Worm (Caenorhabditis elegans) whole organism, late embryonic: ENCODE data around the gene Y41C4A.18.

Experiments
- ceh-30 ChIP-seq: fragments of 150-350 bp; optimal IDR thresholded peaks from 2 replicates; lab custom pipeline; 2014; ENCODE audit warnings: missing biosample characterization, missing genetic modification characterization
- pha-4 ChIP-seq: fragments of 150-350 bp; optimal IDR thresholded peaks from 2 replicates; lab custom pipeline; 2018; ENCODE audit warnings: missing biosample characterization, missing genetic modification reagents, missing genetic modification characterization

DNA sequence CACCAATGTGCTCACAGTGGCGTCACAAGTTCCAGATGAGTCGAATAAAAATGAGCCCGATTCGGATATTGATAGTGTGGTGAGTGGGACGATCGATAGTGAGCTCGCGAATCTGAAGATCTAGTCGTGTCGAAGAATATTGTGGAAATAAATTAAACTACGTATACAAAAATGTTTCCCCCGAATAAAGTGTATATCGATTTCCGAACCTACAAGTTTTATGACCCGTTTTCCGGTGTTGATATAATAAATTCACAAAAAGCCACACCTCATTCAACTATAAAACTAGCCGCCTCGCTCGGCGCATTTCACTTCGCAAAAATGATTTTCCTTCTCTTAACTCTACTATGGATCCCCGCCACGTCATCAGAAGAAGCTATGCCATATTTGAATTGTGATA is 30.5 kb upstream of the Y41C4A.18 start, which contains the start of gene pqn-84:
- no peak for TF ChIP-seq ceh-30 (tag; lab: Kevin White, UChicago)
- no peak for TF ChIP-seq pha-4 (tag; lab: Kevin White, UChicago)
